Fruit fly (Drosophila melanogaster) whole organism, embryonic: ENCODE measurements around the gene Nmdar1.
A peak's percentile ranks its signal among the peaks of the same experiment; 100 is the strongest.

Experiments used
- Ada2b ChIP-seq: fragments of 200-800 bp; sonication (Bioruptor generic); IDR thresholded peaks from 2 replicates; pipeline ENCODE4 v1.3.6; 2022; ENCODE audit warnings: missing biosample characterization, missing genetic modification characterization
- CG10147 ChIP-seq: fragments of 200-800 bp; sonication (Bioruptor generic); optimal IDR thresholded peaks from 2 replicates; lab custom pipeline; 2019; ENCODE audit warnings: missing biosample characterization, mild to moderate bottlenecking, missing genetic modification characterization, moderate library complexity
- CG10267 ChIP-seq: fragments of 200-800 bp; sonication (Bioruptor generic); optimal IDR thresholded peaks from 2 replicates; lab custom pipeline; 2018; ENCODE audit warnings: missing biosample characterization, mild to moderate bottlenecking, missing genetic modification characterization, moderate library complexity
- CG11093 ChIP-seq: fragments of 200-800 bp; sonication (Bioruptor generic); IDR thresholded peaks from 3 replicates; pipeline ENCODE4 v1.3.6; 2022; ENCODE audit warnings: missing biosample characterization, missing genetic modification characterization
- CG12391 ChIP-seq: fragments of 200-800 bp; sonication (Bioruptor generic); optimal IDR thresholded peaks from 3 replicates; lab custom pipeline; 2018; ENCODE audit warnings: missing biosample characterization, mild to moderate bottlenecking, missing genetic modification characterization, moderate library complexity
- CG13775 ChIP-seq: fragments of 200-800 bp; sonication (Bioruptor generic); optimal IDR thresholded peaks from 3 replicates; lab custom pipeline; 2017; ENCODE audit warnings: missing biosample characterization, mild to moderate bottlenecking, missing genetic modification characterization
- CG14965 ChIP-seq: fragments of 200-800 bp; sonication (Bioruptor generic); optimal IDR thresholded peaks from 2 replicates; lab custom pipeline; 2016; ENCODE audit warnings: missing biosample characterization, missing genetic modification characterization, borderline replicate concordance
- CG17612 ChIP-seq: fragments of 200-800 bp; sonication (Bioruptor generic); IDR thresholded peaks from 2 replicates; pipeline ENCODE4 v1.3.6; 2022; ENCODE audit warnings: missing biosample characterization, missing genetic modification characterization
- CG2199 ChIP-seq: fragments of 200-800 bp; sonication (Bioruptor generic); IDR thresholded peaks from 3 replicates; pipeline ENCODE4 v1.3.6; 2022; ENCODE audit warnings: missing biosample characterization, missing genetic modification characterization
- CG3065 ChIP-seq: fragments of 200-800 bp; sonication (Bioruptor generic); optimal IDR thresholded peaks from 2 replicates; lab custom pipeline; 2016; ENCODE audit warnings: missing biosample characterization, missing genetic modification characterization
- CG32772 ChIP-seq: fragments of 200-800 bp; sonication (Bioruptor generic); IDR thresholded peaks from 2 replicates; pipeline ENCODE4 v1.3.6; 2022; ENCODE audit warnings: missing biosample characterization, missing genetic modification characterization
- CG3726 ChIP-seq: fragments of 200-800 bp; sonication (Bioruptor generic); IDR thresholded peaks from 3 replicates; pipeline ENCODE4, ENCODE4 v1.3.6; 2022; ENCODE audit warnings: missing biosample characterization, missing genetic modification characterization
- CG4282 ChIP-seq: fragments of 200-800 bp; sonication (Bioruptor generic); optimal IDR thresholded peaks from 2 replicates; lab custom pipeline; 2016; ENCODE audit warnings: missing biosample characterization, missing genetic modification characterization
- CG43689 ChIP-seq: fragments of 200-800 bp; sonication (Bioruptor generic); IDR thresholded peaks from 2 replicates; pipeline ENCODE4 v1.3.6; 2022; ENCODE audit warnings: missing biosample characterization, missing genetic modification characterization
- CG5245 ChIP-seq: fragments of 200-800 bp; sonication (Bioruptor generic); optimal IDR thresholded peaks from 3 replicates; lab custom pipeline; 2016; ENCODE audit warnings: missing biosample characterization, missing genetic modification characterization
- CG6254 ChIP-seq: fragments of 200-800 bp; sonication (Bioruptor generic); optimal IDR thresholded peaks from 3 replicates; lab custom pipeline; 2017; ENCODE audit warnings: mild to moderate bottlenecking, missing biosample characterization, missing genetic modification reagents, missing genetic modification characterization
- CG7372 ChIP-seq: fragments of 200-800 bp; sonication (Bioruptor generic); IDR thresholded peaks from 2 replicates; pipeline ENCODE4 v1.3.6; 2022; ENCODE audit warnings: missing biosample characterization, missing genetic modification characterization
- CG8388 ChIP-seq: fragments of 200-800 bp; sonication (Bioruptor generic); optimal IDR thresholded peaks from 2 replicates; lab custom pipeline; 2019; ENCODE audit warnings: missing biosample characterization, mild to moderate bottlenecking, missing genetic modification characterization, moderate library complexity
- CoRest ChIP-seq: fragments of 200-800 bp; sonication (Bioruptor generic); optimal IDR thresholded peaks from 3 replicates; lab custom pipeline; 2018; ENCODE audit warnings: missing biosample characterization, mild to moderate bottlenecking, missing genetic modification characterization, moderate library complexity
- Doc3 ChIP-seq: fragments of 200-800 bp; sonication (Bioruptor generic); IDR thresholded peaks from 3 replicates; pipeline ENCODE4 v1.3.6; 2022; ENCODE audit warnings: missing biosample characterization, missing genetic modification characterization; ENCODE audit not compliant: partially characterized antibody
- Eip74EF ChIP-seq, 2 experiments: fragments of 200-800 bp in 1 of 2; fragments of >200 bp in 1 of 2; sonication (Bioruptor generic) in 1 of 2; optimal IDR thresholded peaks; 2 replicates each; lab custom pipeline; 2017 to 2019; ENCODE audit warnings: missing biosample characterization in 2 of 2, missing genetic modification characterization in 2 of 2, mild to moderate bottlenecking in 1 of 2, moderate library complexity in 1 of 2
- H15 ChIP-seq: fragments of 200-800 bp; sonication (Bioruptor generic); IDR thresholded peaks from 3 replicates; pipeline ENCODE4 v1.3.6; 2022; ENCODE audit warnings: missing biosample characterization, missing genetic modification characterization
- H2.0 ChIP-seq: fragments of 200-800 bp; sonication (Bioruptor generic); IDR thresholded peaks from 2 replicates; pipeline ENCODE4 v1.3.6; 2022; ENCODE audit warnings: missing biosample characterization, missing genetic modification characterization
- HLH3B ChIP-seq: fragments of 200-800 bp; sonication (Bioruptor generic); IDR thresholded peaks from 2 replicates; pipeline ENCODE4 v1.3.6; 2022; ENCODE audit warnings: missing biosample characterization, missing genetic modification characterization
- Hr51 ChIP-seq, 2 experiments: fragments of 200-800 bp; sonication (Bioruptor generic); optimal IDR thresholded peaks; 2 replicates in 1 of 2; 3 replicates in 1 of 2; lab custom pipeline; 2016 to 2018; ENCODE audit warnings: missing biosample characterization in 2 of 2, missing genetic modification characterization in 2 of 2, mild to moderate bottlenecking in 1 of 2, moderate library complexity in 1 of 2
- Mad ChIP-seq: fragments of 200-800 bp; sonication (Bioruptor generic); optimal IDR thresholded peaks from 2 replicates; lab custom pipeline; 2016; ENCODE audit warnings: missing biosample characterization, missing genetic modification characterization
- Nf-YA ChIP-seq: fragments of 200-800 bp; sonication (Bioruptor generic); IDR thresholded peaks from 2 replicates; pipeline ENCODE4 v1.3.6; 2022; ENCODE audit warnings: missing biosample characterization, missing genetic modification characterization
- Nf-YC ChIP-seq: fragments of 200-800 bp; optimal IDR thresholded peaks from 3 replicates; lab custom pipeline; 2019; ENCODE audit warnings: missing biosample characterization, mild to moderate bottlenecking, missing genetic modification characterization, moderate library complexity
- Poxn ChIP-seq: fragments of 200-800 bp; sonication (Bioruptor generic); IDR thresholded peaks from 2 replicates; pipeline ENCODE4 v1.3.6; 2022; ENCODE audit warnings: missing biosample characterization, missing genetic modification characterization
- Rfx ChIP-seq: fragments of 200-800 bp; sonication (Bioruptor generic); IDR thresholded peaks from 2 replicates; pipeline ENCODE4 v1.3.6; 2022; ENCODE audit warnings: missing biosample characterization, missing genetic modification characterization
- Sin3A ChIP-seq: fragments of >200 bp; optimal IDR thresholded peaks from 2 replicates; lab custom pipeline; 2018
- Six4 ChIP-seq: fragments of 200-800 bp; sonication (Bioruptor generic); optimal IDR thresholded peaks from 2 replicates; lab custom pipeline; 2016; ENCODE audit warnings: missing biosample characterization, missing genetic modification characterization
- ase ChIP-seq: fragments of 200-800 bp; sonication (Bioruptor generic); IDR thresholded peaks from 3 replicates; pipeline ENCODE4 v1.3.6; 2022; ENCODE audit warnings: missing biosample characterization, missing genetic modification characterization
- bigmax ChIP-seq: fragments of 200-800 bp; sonication (Bioruptor generic); optimal IDR thresholded peaks from 2 replicates; lab custom pipeline; 2018; ENCODE audit warnings: missing biosample characterization, mild to moderate bottlenecking, missing genetic modification characterization
- cg ChIP-seq: fragments of 200-800 bp; sonication (Bioruptor generic); optimal IDR thresholded peaks from 3 replicates; lab custom pipeline; 2019; ENCODE audit warnings: missing biosample characterization, mild to moderate bottlenecking, missing genetic modification characterization, moderate library complexity
- croc ChIP-seq: fragments of 200-800 bp; sonication (Bioruptor generic); conservative IDR thresholded peaks from 3 replicates; pipeline ENCODE4 v1.3.6; 2022; ENCODE audit warnings: missing biosample characterization, missing genetic modification characterization
- gem ChIP-seq: fragments of 200-800 bp; sonication (Bioruptor generic); optimal IDR thresholded peaks from 2 replicates; lab custom pipeline; 2019; ENCODE audit warnings: missing biosample characterization, mild to moderate bottlenecking, missing genetic modification characterization, moderate library complexity
- gro ChIP-seq: fragments of 200-800 bp; sonication (Bioruptor generic); optimal IDR thresholded peaks from 2 replicates; lab custom pipeline; 2016; ENCODE audit warnings: missing biosample characterization, missing genetic modification characterization
- gsb-n ChIP-seq: fragments of 200-800 bp; sonication (Bioruptor generic); optimal IDR thresholded peaks from 3 replicates; lab custom pipeline; 2018; ENCODE audit warnings: missing biosample characterization, mild to moderate bottlenecking, missing genetic modification characterization
- insv ChIP-seq, 2 experiments: fragments of 200-800 bp; sonication (Bioruptor generic); optimal IDR thresholded peaks; 3 replicates each; lab custom pipeline; 2016 to 2018; ENCODE audit warnings: missing biosample characterization in 2 of 2, missing genetic modification characterization in 2 of 2
- mam ChIP-seq: fragments of 200-800 bp; sonication (Bioruptor generic); optimal IDR thresholded peaks from 3 replicates; lab custom pipeline; 2016; ENCODE audit warnings: missing biosample characterization, missing genetic modification characterization
- mirr ChIP-seq: fragments of 200-800 bp; sonication (Bioruptor generic); optimal IDR thresholded peaks from 3 replicates; lab custom pipeline; 2018; ENCODE audit warnings: missing biosample characterization, mild to moderate bottlenecking, missing genetic modification characterization
- pnt ChIP-seq: fragments of 200-800 bp; sonication (Bioruptor generic); optimal IDR thresholded peaks from 3 replicates; lab custom pipeline; 2016; ENCODE audit warnings: missing biosample characterization, missing genetic modification characterization
- prd ChIP-seq, 3 experiments: fragments of >200 bp in 2 of 3; fragments of 200-800 bp in 1 of 3; sonication (Bioruptor generic) in 1 of 3; optimal IDR thresholded peaks in 2 of 3; IDR thresholded peaks in 1 of 3; 2 replicates in 2 of 3; 3 replicates in 1 of 3; pipeline versions ENCODE4 v1.3.6 to Lab custom; 2017 to 2022; ENCODE audit warnings: missing biosample characterization in 1 of 3, missing genetic modification characterization in 1 of 3
- ro ChIP-seq: fragments of 200-800 bp; sonication (Bioruptor generic); IDR thresholded peaks from 2 replicates; pipeline ENCODE4 v1.3.6; 2022; ENCODE audit warnings: missing biosample characterization, missing genetic modification characterization
- sd ChIP-seq: fragments of 200-800 bp; sonication (Bioruptor generic); optimal IDR thresholded peaks from 3 replicates; lab custom pipeline; 2018; ENCODE audit warnings: missing biosample characterization, mild to moderate bottlenecking, missing genetic modification characterization, moderate library complexity
- sob ChIP-seq: fragments of 200-800 bp; sonication (Bioruptor generic); IDR thresholded peaks from 2 replicates; pipeline ENCODE4 v1.3.6; 2022; ENCODE audit warnings: missing biosample characterization, missing genetic modification characterization
- tgo ChIP-seq: fragments of 200-800 bp; sonication (Bioruptor generic); IDR thresholded peaks from 3 replicates; pipeline ENCODE4 v1.3.6; 2022; ENCODE audit warnings: missing biosample characterization, missing genetic modification characterization
- trh ChIP-seq: fragments of 200-800 bp; sonication (Bioruptor generic); optimal IDR thresholded peaks from 2 replicates; lab custom pipeline; 2016; ENCODE audit warnings: missing biosample characterization, missing genetic modification characterization
- vfl ChIP-seq: fragments of 200-800 bp; sonication (Bioruptor generic); optimal IDR thresholded peaks from 2 replicates; lab custom pipeline; 2016; ENCODE audit warnings: missing biosample characterization, missing genetic modification characterization
- vnd ChIP-seq: fragments of 200-800 bp; sonication (Bioruptor generic); IDR thresholded peaks from 3 replicates; pipeline ENCODE4 v1.3.6; 2022; ENCODE audit warnings: missing biosample characterization, missing genetic modification characterization; ENCODE audit not compliant: partially characterized antibody

The Nmdar1 gene

DNA sequence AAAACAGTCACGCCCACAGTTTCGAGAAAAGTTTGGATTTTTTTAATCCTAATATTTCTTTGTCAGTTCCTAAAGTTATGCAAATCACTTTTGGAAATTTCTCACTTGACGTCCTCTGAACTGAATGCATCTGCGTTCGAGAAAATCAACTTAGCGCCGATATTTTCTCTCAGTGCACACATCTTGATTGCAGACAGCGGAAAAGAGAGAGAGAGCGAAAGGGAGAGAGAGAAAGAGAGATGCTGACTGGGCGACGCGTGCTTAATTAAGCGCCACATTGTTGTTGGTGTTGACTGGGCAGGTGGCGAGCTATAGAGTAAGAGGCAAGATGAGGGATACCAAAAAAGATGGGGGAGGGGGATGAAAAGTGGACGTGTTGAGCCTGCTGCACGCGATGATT is 4.5 kb downstream of the Nmdar1 start (continued):
- TF ChIP-seq CG14965 (GFP tag; lab: Kevin White, UChicago), result no peak
- TF ChIP-seq CG3065, result peak; percentile 29
- peak; percentile 55; the same call in 1 of the 3 replicates for TF ChIP-seq ase (GFP tag; lab: Robert Waterston, UW)
- 0 out of 2 replicates have a peak, but pooled peaks have one; percentile 33 for TF ChIP-seq CG7372
- peak; percentile 47 for TF ChIP-seq Rfx
- no peak for TF ChIP-seq bigmax
- no peak for TF ChIP-seq CG17612 (GFP tag; lab: Robert Waterston, UW)
- TF ChIP-seq vfl (GFP tag; lab: Kevin White, UChicago), result peak; percentile 20
- TF ChIP-seq CG32772, result 0 out of 2 replicates have a peak, but pooled peaks have one; percentile 46
- peak in 1 of 2 experiments; percentile 70 for TF ChIP-seq Hr51 (GFP tag; optimal IDR thresholded peaks at IDR 0.05; lab: Kevin White, UChicago)
- TF ChIP-seq Sin3A (lab: Kevin White, UChicago), result no peak
- peak; percentile 32; the same call in 1 of the 2 replicates for TF ChIP-seq HLH3B (GFP tag; lab: Robert Waterston, UW)
- TF ChIP-seq CG6254 (GFP tag; lab: Kevin White, UChicago), result peak; percentile 34
- no peak for TF ChIP-seq Nf-YA (GFP tag; lab: Robert Waterston, UW)
- TF ChIP-seq CG4282 (GFP tag; lab: Kevin White, UChicago), result no peak
- TF ChIP-seq Mad (GFP tag; lab: Kevin White, UChicago), result peak; percentile 50
- TF ChIP-seq gsb-n (tag; lab: Kevin White, UChicago), result peak; percentile 48
- TF ChIP-seq trh (GFP tag; lab: Kevin White, UChicago), result no peak
- no peak for TF ChIP-seq gro (GFP tag; lab: Kevin White, UChicago)
- no peak for TF ChIP-seq CG2199
- peak; percentile 24 for TF ChIP-seq mam (GFP tag; lab: Kevin White, UChicago)
- peak in 1 of 2 experiments; percentile 23 for TF ChIP-seq Eip74EF (GFP tag; optimal IDR thresholded peaks at IDR 0.05; lab: Kevin White, UChicago)
- peak; percentile 36; the same call in 1 of the 3 replicates for TF ChIP-seq tgo
- TF ChIP-seq vnd (GFP tag; lab: Robert Waterston, UW), result no peak
- TF ChIP-seq CG10147 (GFP tag; lab: Kevin White, UChicago), result no peak
- TF ChIP-seq gem, result peak; percentile 72
- peak; percentile 24 for TF ChIP-seq Six4
- no peak for TF ChIP-seq CG3726 (GFP tag; lab: Robert Waterston, UW)
- peak; percentile 5 for TF ChIP-seq sd
- TF ChIP-seq CG5245 (GFP tag; lab: Kevin White, UChicago), result no peak
- no peak for TF ChIP-seq CG11093
- no peak for TF ChIP-seq insv (GFP tag; optimal IDR thresholded peaks at IDR 0.05; lab: Kevin White, UChicago)
- no peak for TF ChIP-seq CG43689 (GFP tag; lab: Robert Waterston, UW)
- no peak for TF ChIP-seq ro (GFP tag; lab: Robert Waterston, UW)
- peak; percentile 57 for TF ChIP-seq CG12391 (tag; lab: Kevin White, UChicago)
- TF ChIP-seq mirr, result no peak
- no peak; the same call in 2 of the 3 replicates for TF ChIP-seq croc (GFP tag; lab: Robert Waterston, UW)
- TF ChIP-seq Doc3 (GFP tag; lab: Robert Waterston, UW), result no peak
- peak; percentile 36 for TF ChIP-seq pnt (GFP tag; lab: Kevin White, UChicago)
- TF ChIP-seq CG8388, result peak; percentile 59
- no peak for TF ChIP-seq H2.0
- no peak for TF ChIP-seq Poxn (GFP tag; lab: Robert Waterston, UW)
- no peak for TF ChIP-seq CG13775
- TF ChIP-seq CoRest, result peak; percentile 57
- no peak for TF ChIP-seq Nf-YC (tag; lab: Kevin White, UChicago)
- peak; percentile 36 for TF ChIP-seq CG10267 (tag; lab: Kevin White, UChicago)
- no peak for TF ChIP-seq prd (optimal IDR thresholded peaks at IDR 0.05; lab: Kevin White, UChicago)
- TF ChIP-seq prd (GFP tag; IDR thresholded peaks at IDR 0.05; lab: Robert Waterston, UW), result peak; percentile 22; the same call in 1 of the 3 replicates
- TF ChIP-seq cg, result no peak
- TF ChIP-seq sob (GFP tag; lab: Robert Waterston, UW), result no peak
- TF ChIP-seq Ada2b (GFP tag; lab: Robert Waterston, UW), result peak; percentile 40; the same call in 1 of the 2 replicates
- TF ChIP-seq H15, result no peak
